Fruit fly (Drosophila melanogaster) whole organism, prepupa: ENCODE measurements around the gene Tbc1d22.

ENCODE experiments used
- Blimp-1 ChIP-seq: fragments of 200-800 bp; sonication (Bioruptor generic); optimal IDR thresholded peaks from 3 replicates; lab custom pipeline; 2017; ENCODE audit warnings: missing biosample characterization, missing genetic modification characterization, mild to moderate bottlenecking, moderate library complexity, missing genetic modification reagents
- CG10631 ChIP-seq: fragments of 200-800 bp; sonication (Bioruptor generic); optimal IDR thresholded peaks from 2 replicates; lab custom pipeline; 2016; ENCODE audit warnings: missing biosample characterization, missing genetic modification characterization
- CG10669 ChIP-seq: fragments of 200-800 bp; sonication (Bioruptor generic); optimal IDR thresholded peaks from 3 replicates; lab custom pipeline; 2018; ENCODE audit warnings: missing biosample characterization, mild to moderate bottlenecking, missing genetic modification characterization, moderate library complexity
- CG11294 ChIP-seq: fragments of 200-800 bp; sonication (Bioruptor generic); IDR thresholded peaks from 2 replicates; pipeline ENCODE4 v1.3.6; 2022; ENCODE audit warnings: missing biosample characterization, missing genetic modification characterization
- CG1621 ChIP-seq: fragments of 200-800 bp; sonication (Bioruptor generic); optimal IDR thresholded peaks from 3 replicates; lab custom pipeline; 2018; ENCODE audit warnings: missing biosample characterization, mild to moderate bottlenecking, missing genetic modification characterization
- CG16779 ChIP-seq: fragments of 200-800 bp; sonication (Bioruptor generic); optimal IDR thresholded peaks from 3 replicates; lab custom pipeline; 2017; ENCODE audit warnings: missing biosample characterization, mild to moderate bottlenecking, missing genetic modification characterization
- CG3032 ChIP-seq: fragments of 200-800 bp; optimal IDR thresholded peaks from 2 replicates; lab custom pipeline; 2019; ENCODE audit warnings: missing biosample characterization, mild to moderate bottlenecking, missing genetic modification characterization, moderate library complexity
- CG32006 ChIP-seq: fragments of 200-800 bp; sonication (Bioruptor generic); optimal IDR thresholded peaks from 3 replicates; lab custom pipeline; 2017; ENCODE audit warnings: missing biosample characterization, mild to moderate bottlenecking, missing genetic modification characterization
- CG34406 ChIP-seq: fragments of 200-800 bp; sonication (Bioruptor generic); optimal IDR thresholded peaks from 3 replicates; lab custom pipeline; 2016; ENCODE audit warnings: missing biosample characterization, missing genetic modification characterization
- CG3919 ChIP-seq: fragments of 200-800 bp; sonication (Bioruptor generic); optimal IDR thresholded peaks from 3 replicates; lab custom pipeline; 2016; ENCODE audit warnings: missing biosample characterization, missing genetic modification characterization
- CG4318 ChIP-seq: fragments of 200-800 bp; sonication (Bioruptor generic); optimal IDR thresholded peaks from 3 replicates; lab custom pipeline; 2017; ENCODE audit warnings: missing biosample characterization, mild to moderate bottlenecking, missing genetic modification characterization
- CG6276 ChIP-seq: fragments of 200-800 bp; sonication (Bioruptor generic); optimal IDR thresholded peaks from 2 replicates; lab custom pipeline; 2017; ENCODE audit warnings: missing biosample characterization, mild to moderate bottlenecking, missing genetic modification characterization
- CG6792 ChIP-seq: fragments of 200-800 bp; sonication (Bioruptor generic); optimal IDR thresholded peaks from 3 replicates; lab custom pipeline; 2016; ENCODE audit warnings: missing biosample characterization, missing genetic modification characterization
- CG6808 ChIP-seq: fragments of 200-800 bp; sonication (Bioruptor generic); optimal IDR thresholded peaks from 3 replicates; lab custom pipeline; 2017; ENCODE audit warnings: missing biosample characterization, missing genetic modification characterization, mild to moderate bottlenecking, moderate library complexity, missing genetic modification reagents
- CG6854 ChIP-seq: fragments of 200-800 bp; sonication (Bioruptor generic); optimal IDR thresholded peaks from 2 replicates; lab custom pipeline; 2017; ENCODE audit warnings: missing biosample characterization, mild to moderate bottlenecking, missing genetic modification characterization
- CG7368 ChIP-seq: fragments of 200-800 bp; sonication (Bioruptor generic); optimal IDR thresholded peaks from 3 replicates; lab custom pipeline; 2016; ENCODE audit warnings: missing biosample characterization, missing genetic modification characterization
- CG8319 ChIP-seq: fragments of 200-800 bp; sonication (Bioruptor generic); optimal IDR thresholded peaks from 3 replicates; lab custom pipeline; 2016; ENCODE audit warnings: missing biosample characterization, missing genetic modification characterization
- CG8632 ChIP-seq: fragments of 200-800 bp; sonication (Bioruptor generic); optimal IDR thresholded peaks from 3 replicates; lab custom pipeline; 2016; ENCODE audit warnings: missing biosample characterization, missing genetic modification characterization
- CG9139 ChIP-seq: fragments of 200-800 bp; sonication (Bioruptor generic); optimal IDR thresholded peaks from 3 replicates; lab custom pipeline; 2017; ENCODE audit warnings: missing biosample characterization, mild to moderate bottlenecking, missing genetic modification characterization
- Eip78C ChIP-seq: fragments of 200-800 bp; sonication (Bioruptor generic); peaks from one replicate; lab custom pipeline; 2016; ENCODE audit warnings: missing biosample characterization, missing genetic modification characterization
- Ets21C ChIP-seq: fragments of 200-800 bp; sonication (Bioruptor generic); optimal IDR thresholded peaks from 3 replicates; lab custom pipeline; 2016; ENCODE audit warnings: missing biosample characterization, missing genetic modification characterization
- Gug ChIP-seq: fragments of 200-800 bp; sonication (Bioruptor generic); IDR thresholded peaks from 2 replicates; pipeline ENCODE4 v1.3.6; 2022; ENCODE audit warnings: missing biosample characterization, missing genetic modification characterization
- Hr38 ChIP-seq: sonication (Bioruptor generic); optimal IDR thresholded peaks from 2 replicates; lab custom pipeline; 2016; ENCODE audit warnings: missing biosample characterization, missing genetic modification characterization
- Lpt ChIP-seq: fragments of 200-800 bp; sonication (Bioruptor generic); optimal IDR thresholded peaks from 3 replicates; lab custom pipeline; 2016; ENCODE audit warnings: missing biosample characterization, missing genetic modification characterization
- Met ChIP-seq: fragments of 200-800 bp; sonication (Bioruptor generic); optimal IDR thresholded peaks from 3 replicates; lab custom pipeline; 2016; ENCODE audit warnings: missing biosample characterization, missing genetic modification characterization
- OdsH ChIP-seq: fragments of 200-800 bp; sonication (Bioruptor generic); optimal IDR thresholded peaks from 3 replicates; lab custom pipeline; 2016; ENCODE audit warnings: missing biosample characterization, missing genetic modification characterization
- Smox ChIP-seq: fragments of 200-800 bp; sonication (Bioruptor generic); optimal IDR thresholded peaks from 3 replicates; lab custom pipeline; 2016; ENCODE audit warnings: missing biosample characterization, missing genetic modification characterization
- Sox102F ChIP-seq: fragments of 200-800 bp; sonication (Bioruptor generic); optimal IDR thresholded peaks from 2 replicates; lab custom pipeline; 2016; ENCODE audit warnings: missing biosample characterization, mild to moderate bottlenecking, missing genetic modification characterization
- Sox14 ChIP-seq: fragments of 200-800 bp; sonication (Bioruptor generic); optimal IDR thresholded peaks from 3 replicates; lab custom pipeline; 2016; ENCODE audit warnings: missing biosample characterization, missing genetic modification characterization
- Sox15 ChIP-seq: fragments of 200-800 bp; sonication (Bioruptor generic); optimal IDR thresholded peaks from 3 replicates; lab custom pipeline; 2016; ENCODE audit warnings: missing biosample characterization, missing genetic modification characterization
- achi ChIP-seq: fragments of 200-800 bp; sonication (Bioruptor generic); optimal IDR thresholded peaks from 3 replicates; lab custom pipeline; 2016; ENCODE audit warnings: missing biosample characterization, missing genetic modification characterization
- acj6 ChIP-seq: fragments of 200-800 bp; sonication (Bioruptor generic); optimal IDR thresholded peaks from 3 replicates; lab custom pipeline; 2016; ENCODE audit warnings: missing biosample characterization, missing genetic modification characterization
- cyc ChIP-seq: fragments of 200-800 bp; sonication (Bioruptor generic); optimal IDR thresholded peaks from 3 replicates; lab custom pipeline; 2016; ENCODE audit warnings: missing biosample characterization, missing genetic modification characterization
- dac ChIP-seq: fragments of 200-800 bp; sonication (Bioruptor generic); optimal IDR thresholded peaks from 2 replicates; lab custom pipeline; 2017; ENCODE audit warnings: missing biosample characterization, mild to moderate bottlenecking, missing genetic modification characterization
- dsx ChIP-seq: fragments of 200-800 bp; optimal IDR thresholded peaks from 3 replicates; lab custom pipeline; 2019; ENCODE audit warnings: missing biosample characterization, mild to moderate bottlenecking, missing genetic modification characterization, moderate library complexity; ENCODE audit not compliant: poor library complexity, severe bottlenecking
- eg ChIP-seq: fragments of 200-800 bp; sonication (Bioruptor generic); IDR thresholded peaks from 3 replicates; pipeline ENCODE4 v1.3.6; 2022; ENCODE audit warnings: missing biosample characterization, missing genetic modification characterization
- esn ChIP-seq: fragments of 200-800 bp; sonication (Bioruptor generic); optimal IDR thresholded peaks from 2 replicates; lab custom pipeline; 2016; ENCODE audit warnings: missing biosample characterization, mild to moderate bottlenecking, missing genetic modification characterization, moderate library complexity
- fkh ChIP-seq: fragments of 200-800 bp; sonication (Bioruptor generic); optimal IDR thresholded peaks from 3 replicates; lab custom pipeline; 2017; ENCODE audit warnings: missing biosample characterization, mild to moderate bottlenecking, missing genetic modification characterization, moderate library complexity
- net ChIP-seq: fragments of 200-800 bp; sonication (Bioruptor generic); optimal IDR thresholded peaks from 3 replicates; lab custom pipeline; 2016; ENCODE audit warnings: missing biosample characterization, missing genetic modification characterization
- pdm3 ChIP-seq: fragments of 200-800 bp; sonication (Bioruptor generic); optimal IDR thresholded peaks from 3 replicates; lab custom pipeline; 2016; ENCODE audit warnings: missing biosample characterization, missing genetic modification characterization
- salr ChIP-seq, 2 experiments: fragments of 200-800 bp; sonication (Bioruptor generic); optimal IDR thresholded peaks; 3 replicates each; lab custom pipeline; 2016 to 2018; ENCODE audit warnings: missing biosample characterization in 2 of 2, missing genetic modification characterization in 2 of 2, mild to moderate bottlenecking in 1 of 2
- spab ChIP-seq: fragments of 200-800 bp; sonication (Bioruptor generic); optimal IDR thresholded peaks from 2 replicates; lab custom pipeline; 2017; ENCODE audit warnings: missing biosample characterization, mild to moderate bottlenecking, missing genetic modification characterization, missing genetic modification reagents
- ss ChIP-seq, 2 experiments: fragments of 200-800 bp; sonication (Bioruptor generic); optimal IDR thresholded peaks; 2 replicates in 1 of 2; 3 replicates in 1 of 2; lab custom pipeline; 2017 to 2018; ENCODE audit warnings: mild to moderate bottlenecking in 2 of 2, missing biosample characterization in 2 of 2, missing genetic modification characterization in 2 of 2, moderate library complexity in 1 of 2
- svp ChIP-seq: fragments of 200-800 bp; sonication (Bioruptor generic); peaks from one replicate; lab custom pipeline; 2016; ENCODE audit warnings: missing biosample characterization, missing genetic modification characterization
- topi ChIP-seq: fragments of 200-800 bp; sonication (Bioruptor generic); optimal IDR thresholded peaks from 3 replicates; lab custom pipeline; 2016; ENCODE audit warnings: missing biosample characterization, missing genetic modification characterization

Gene Tbc1d22

DNA sequence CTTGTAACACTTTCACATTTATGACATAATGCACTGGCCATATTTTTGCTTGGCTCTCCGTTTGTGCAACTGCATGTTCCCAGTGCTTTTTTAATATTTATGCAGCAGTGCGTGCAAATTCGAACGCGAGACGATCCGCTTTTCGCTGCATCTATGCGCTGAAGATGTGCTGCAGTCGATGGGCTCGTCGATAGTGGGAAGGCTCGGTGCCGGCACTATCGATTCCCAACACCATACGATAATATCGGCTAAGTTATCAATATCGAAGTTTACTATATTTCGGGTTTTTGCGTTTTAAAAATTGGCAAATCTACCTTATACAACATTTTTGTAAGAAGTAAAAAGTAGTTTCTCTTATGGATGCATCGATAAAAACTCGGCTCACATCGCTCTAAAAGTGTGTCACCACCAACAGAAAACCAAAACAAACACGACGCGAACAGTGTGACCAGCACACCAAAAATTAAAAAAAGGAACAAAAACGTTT is 4.3 kb upstream of the Tbc1d22 start, which contains the start of gene RhoGAP93B (continued):
- TF ChIP-seq CG11294 (GFP tag; lab: Robert Waterston, UW), result peak; percentile 58; the same call in 1 of the 2 replicates
- TF ChIP-seq esn (GFP tag; lab: Kevin White, UChicago), result peak; percentile 90
- peak; percentile 68 for TF ChIP-seq acj6 (GFP tag; lab: Kevin White, UChicago)
- peak; percentile 87 for TF ChIP-seq CG3032 (tag; lab: Kevin White, UChicago)

DNA sequence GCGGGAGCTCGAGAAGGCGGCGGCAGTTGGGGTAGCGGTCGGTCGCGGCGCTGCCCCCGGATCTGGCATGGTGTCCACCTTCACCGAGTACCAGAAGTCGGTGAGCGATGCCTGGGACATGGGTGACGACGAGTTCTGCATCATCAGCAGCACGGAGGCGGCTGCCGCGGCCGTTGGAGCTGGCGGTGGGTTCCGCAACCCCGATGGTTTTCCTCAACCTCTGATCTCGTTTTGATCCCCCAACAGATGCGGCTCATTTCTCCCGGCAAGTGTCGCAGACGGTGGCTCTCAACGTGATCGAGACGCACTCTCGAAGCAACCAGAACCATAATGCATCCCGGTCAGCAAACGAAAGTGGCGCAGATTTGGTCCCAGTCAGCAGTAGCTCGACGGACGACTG is 478 bp downstream of the Tbc1d22 start:
- TF ChIP-seq Blimp-1 (GFP tag; lab: Kevin White, UChicago), result no peak
- TF ChIP-seq Lpt (GFP tag; lab: Kevin White, UChicago), result no peak
- TF ChIP-seq CG6792, result no peak
- TF ChIP-seq fkh (GFP tag; lab: Kevin White, UChicago), result no peak
- no peak for TF ChIP-seq Ets21C (GFP tag; lab: Kevin White, UChicago)
- TF ChIP-seq CG6276 (GFP tag; lab: Kevin White, UChicago), result no peak
- TF ChIP-seq net, result no peak
- TF ChIP-seq CG16779 (tag; lab: Kevin White, UChicago), result no peak
- no peak for TF ChIP-seq pdm3 (GFP tag; lab: Kevin White, UChicago)
- TF ChIP-seq CG1621 (tag; lab: Kevin White, UChicago), result no peak
- TF ChIP-seq Sox14 (GFP tag; lab: Kevin White, UChicago), result no peak
- no peak for TF ChIP-seq CG11294 (GFP tag; lab: Robert Waterston, UW)
- TF ChIP-seq dac (GFP tag; lab: Kevin White, UChicago), result no peak
- TF ChIP-seq CG32006 (GFP tag; lab: Kevin White, UChicago), result no peak
- no peak for TF ChIP-seq achi (GFP tag; lab: Kevin White, UChicago)
- TF ChIP-seq CG8319 (GFP tag; lab: Kevin White, UChicago), result no peak
- TF ChIP-seq CG8632 (GFP tag; lab: Kevin White, UChicago), result no peak
- TF ChIP-seq, all 60 proteins: peak for 0

DNA sequence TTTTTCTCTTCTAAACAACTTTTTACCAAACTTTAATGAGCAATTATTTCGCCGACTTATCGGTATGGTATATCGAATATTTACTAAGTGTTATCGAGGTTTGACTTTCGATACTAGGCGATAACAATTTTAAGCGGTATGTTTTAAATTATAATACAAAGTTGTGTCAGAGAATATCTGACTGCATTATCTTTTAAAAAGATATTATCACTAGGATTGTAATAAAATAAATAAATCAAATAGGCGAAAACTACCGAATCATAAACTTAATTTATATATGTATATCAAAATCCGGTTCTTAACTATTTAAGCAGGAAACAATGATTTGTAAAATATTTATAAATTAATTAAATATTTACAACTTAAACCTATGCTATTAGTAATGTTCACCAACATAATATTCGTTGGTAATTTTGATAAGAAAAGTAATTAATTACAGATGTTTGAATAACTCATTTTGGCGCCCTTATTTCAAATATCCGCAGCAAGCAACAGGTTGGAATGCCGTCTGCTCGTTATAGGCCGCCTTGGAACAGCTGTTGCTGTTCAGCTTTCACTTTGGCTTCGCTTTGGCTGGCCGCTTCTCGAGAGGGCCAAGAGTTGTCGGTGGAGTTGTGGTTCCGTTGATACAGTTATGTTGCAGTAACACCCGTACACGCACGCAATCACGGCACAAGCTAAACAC is 6.0 kb downstream of the Tbc1d22 start, which contains the start of the genes Sec15 and rtet:
Gene Sec15, minus strand, starts transcription at position 66 of the 685 bp plus-strand sequence.
Gene rtet, plus strand, starts transcription at position 540 of the 685 bp plus-strand sequence.
- TF ChIP-seq Sox102F (GFP tag; lab: Kevin White, UChicago), result no peak
- peak; percentile 24 for TF ChIP-seq dac (GFP tag; lab: Kevin White, UChicago)
- no peak for TF ChIP-seq Met (GFP tag; lab: Kevin White, UChicago)
- TF ChIP-seq ss (GFP tag; optimal IDR thresholded peaks at IDR 0.05; lab: Kevin White, UChicago), result no peak
- TF ChIP-seq Sox14 (GFP tag; lab: Kevin White, UChicago), result peak; percentile 60
- TF ChIP-seq OdsH, result no peak
- peak; percentile 72 for TF ChIP-seq dsx (GFP tag; lab: Kevin White, UChicago)
- TF ChIP-seq Eip78C (GFP tag; lab: Kevin White, UChicago), result peak; percentile 81
- TF ChIP-seq svp (GFP tag; lab: Kevin White, UChicago), result peak; percentile 85
- no peak for TF ChIP-seq CG10669 (GFP tag; lab: Kevin White, UChicago)
- TF ChIP-seq CG1621 (tag; lab: Kevin White, UChicago), result no peak
- no peak for TF ChIP-seq Lpt (GFP tag; lab: Kevin White, UChicago)
- peak; percentile 75 for TF ChIP-seq esn (GFP tag; lab: Kevin White, UChicago)
- TF ChIP-seq CG34406 (GFP tag; lab: Kevin White, UChicago), result no peak
- no peak for TF ChIP-seq Gug (GFP tag; lab: Robert Waterston, UW)
- no peak for TF ChIP-seq pdm3 (GFP tag; lab: Kevin White, UChicago)
- peak; percentile 74 for TF ChIP-seq Blimp-1 (GFP tag; lab: Kevin White, UChicago)
- no peak for TF ChIP-seq Smox
- TF ChIP-seq eg (GFP tag; lab: Robert Waterston, UW), result no peak
- no peak for TF ChIP-seq spab (GFP tag; lab: Kevin White, UChicago)
- TF ChIP-seq CG4318, result no peak
- TF ChIP-seq CG6854, result no peak
- TF ChIP-seq Sox15 (GFP tag; lab: Kevin White, UChicago), result no peak
- TF ChIP-seq CG3919 (GFP tag; lab: Kevin White, UChicago), result no peak
- no peak for TF ChIP-seq CG8319 (GFP tag; lab: Kevin White, UChicago)
- no peak for TF ChIP-seq CG6792
- no peak for TF ChIP-seq achi (GFP tag; lab: Kevin White, UChicago)
- peak; percentile 51 for TF ChIP-seq topi (GFP tag; lab: Kevin White, UChicago)
- peak; percentile 6 for TF ChIP-seq CG7368 (GFP tag; lab: Kevin White, UChicago)
- peak; percentile 41 for TF ChIP-seq cyc (GFP tag; lab: Kevin White, UChicago)
- TF ChIP-seq salr (GFP tag; optimal IDR thresholded peaks at IDR 0.05; lab: Kevin White, UChicago), result no peak
- no peak for TF ChIP-seq CG6808 (GFP tag; lab: Kevin White, UChicago)
- no peak for TF ChIP-seq Hr38 (GFP tag; lab: Kevin White, UChicago)
- no peak for TF ChIP-seq CG9139 (GFP tag; lab: Kevin White, UChicago)
- TF ChIP-seq Ets21C (GFP tag; lab: Kevin White, UChicago), result no peak
- peak; percentile 34 for TF ChIP-seq CG10631 (GFP tag; lab: Kevin White, UChicago)
